Fruit fly (Drosophila melanogaster) whole organism, embryonic: ENCODE measurements around the gene dysf.

Experiments used
- CG10431 ChIP-seq: fragments of 200-800 bp; sonication (Bioruptor generic); optimal IDR thresholded peaks from 3 replicates; lab custom pipeline; 2018; ENCODE audit warnings: missing biosample characterization, mild to moderate bottlenecking, missing genetic modification characterization
- CG10543 ChIP-seq: fragments of 200-800 bp; sonication (Bioruptor generic); optimal IDR thresholded peaks from 3 replicates; lab custom pipeline; 2017; ENCODE audit warnings: missing biosample characterization, mild to moderate bottlenecking, missing genetic modification characterization, moderate library complexity
- CG10565 ChIP-seq: fragments of 200-800 bp; sonication (Bioruptor generic); optimal IDR thresholded peaks from 3 replicates; lab custom pipeline; 2016; ENCODE audit warnings: missing biosample characterization, mild to moderate bottlenecking, missing genetic modification characterization
- CG10959 ChIP-seq: fragments of 200-800 bp; sonication (Bioruptor generic); IDR thresholded peaks from 2 replicates; pipeline ENCODE4 v1.3.6; 2022; ENCODE audit warnings: missing biosample characterization, missing genetic modification characterization
- CG11695 ChIP-seq: fragments of 200-800 bp; sonication (Bioruptor generic); IDR thresholded peaks from 3 replicates; pipeline ENCODE4 v1.3.6; 2022; ENCODE audit warnings: missing biosample characterization, missing genetic modification characterization
- CG12219 ChIP-seq: fragments of 200-800 bp; sonication (Bioruptor generic); optimal IDR thresholded peaks from 3 replicates; lab custom pipeline; 2018; ENCODE audit warnings: missing biosample characterization, mild to moderate bottlenecking, missing genetic modification characterization
- CG13296 ChIP-seq: fragments of 200-800 bp; sonication (Bioruptor generic); optimal IDR thresholded peaks from 3 replicates; lab custom pipeline; 2018; ENCODE audit warnings: missing biosample characterization, mild to moderate bottlenecking, missing genetic modification characterization
- CG15514 ChIP-seq: fragments of 200-800 bp; sonication (Bioruptor generic); optimal IDR thresholded peaks from 3 replicates; lab custom pipeline; 2017; ENCODE audit warnings: missing biosample characterization, missing genetic modification characterization, mild to moderate bottlenecking, moderate library complexity, missing genetic modification reagents
- CG18262 ChIP-seq: fragments of 200-800 bp; optimal IDR thresholded peaks from 3 replicates; lab custom pipeline; 2019; ENCODE audit warnings: missing biosample characterization, mild to moderate bottlenecking, missing genetic modification characterization, moderate library complexity
- CG18599 ChIP-seq: fragments of 200-800 bp; sonication (Bioruptor generic); optimal IDR thresholded peaks from 3 replicates; lab custom pipeline; 2017; ENCODE audit warnings: missing biosample characterization, missing genetic modification characterization, mild to moderate bottlenecking, moderate library complexity, missing genetic modification reagents
- CG2875 ChIP-seq: fragments of 200-800 bp; sonication (Bioruptor generic); optimal IDR thresholded peaks from 2 replicates; lab custom pipeline; 2017; ENCODE audit warnings: missing biosample characterization, mild to moderate bottlenecking, missing genetic modification characterization, missing genetic modification reagents
- CG34224 ChIP-seq: fragments of 200-800 bp; sonication (Bioruptor generic); IDR thresholded peaks from 3 replicates; pipeline ENCODE4 v1.3.6; 2022; ENCODE audit warnings: missing biosample characterization, missing genetic modification characterization; ENCODE audit not compliant: partially characterized antibody
- CG42726 ChIP-seq: fragments of 200-800 bp; sonication (Bioruptor generic); IDR thresholded peaks from 2 replicates; pipeline ENCODE4 v1.3.6; 2022; ENCODE audit warnings: missing biosample characterization, missing genetic modification characterization; ENCODE audit not compliant: partially characterized antibody
- CG5953 ChIP-seq: fragments of 200-800 bp; sonication (Bioruptor generic); IDR thresholded peaks from 2 replicates; pipeline ENCODE4 v1.3.6; 2022; ENCODE audit warnings: missing biosample characterization, missing genetic modification characterization
- CG7745 ChIP-seq: fragments of 200-800 bp; sonication (Bioruptor generic); optimal IDR thresholded peaks from 2 replicates; lab custom pipeline; 2018; ENCODE audit warnings: missing biosample characterization, mild to moderate bottlenecking, missing genetic modification characterization, moderate library complexity
- CG7987 ChIP-seq: fragments of 200-800 bp; sonication (Bioruptor generic); optimal IDR thresholded peaks from 2 replicates; lab custom pipeline; 2018; ENCODE audit warnings: missing biosample characterization, mild to moderate bottlenecking, missing genetic modification characterization, moderate library complexity
- CG8924 ChIP-seq: fragments of 200-800 bp; optimal IDR thresholded peaks from 3 replicates; lab custom pipeline; 2019; ENCODE audit warnings: missing biosample characterization, mild to moderate bottlenecking, missing genetic modification characterization, moderate library complexity
- CG9817 ChIP-seq: fragments of 200-800 bp; sonication (Bioruptor generic); optimal IDR thresholded peaks from 2 replicates; lab custom pipeline; 2018; ENCODE audit warnings: missing biosample characterization, mild to moderate bottlenecking, missing genetic modification characterization, moderate library complexity
- Eip74EF ChIP-seq, 2 experiments: fragments of 200-800 bp in 1 of 2; fragments of >200 bp in 1 of 2; sonication (Bioruptor generic) in 1 of 2; optimal IDR thresholded peaks; 2 replicates each; lab custom pipeline; 2017 to 2019; ENCODE audit warnings: missing biosample characterization in 2 of 2, missing genetic modification characterization in 2 of 2, mild to moderate bottlenecking in 1 of 2, moderate library complexity in 1 of 2
- Elba2 ChIP-seq: fragments of 200-800 bp; sonication (Bioruptor generic); optimal IDR thresholded peaks from 3 replicates; lab custom pipeline; 2016; ENCODE audit warnings: missing biosample characterization, missing genetic modification characterization
- Ets65A ChIP-seq: fragments of 200-800 bp; sonication (Bioruptor generic); peaks from one replicate; lab custom pipeline; 2016; ENCODE audit warnings: missing biosample characterization, missing genetic modification characterization
- Fer1 ChIP-seq: fragments of 200-800 bp; sonication (Bioruptor generic); optimal IDR thresholded peaks from 2 replicates; lab custom pipeline; 2017; ENCODE audit warnings: missing biosample characterization, mild to moderate bottlenecking, missing genetic modification characterization
- Gsc ChIP-seq: fragments of 200-800 bp; sonication (Bioruptor generic); IDR thresholded peaks from 2 replicates; pipeline ENCODE4 v1.3.6; 2022; ENCODE audit warnings: missing biosample characterization, missing genetic modification characterization
- Gug ChIP-seq: fragments of 200-800 bp; sonication (Bioruptor generic); IDR thresholded peaks from 4 replicates; pipeline ENCODE4 v1.3.6; 2022; ENCODE audit warnings: missing biosample characterization, missing genetic modification characterization
- HLH3B ChIP-seq: fragments of 200-800 bp; sonication (Bioruptor generic); IDR thresholded peaks from 2 replicates; pipeline ENCODE4 v1.3.6; 2022; ENCODE audit warnings: missing biosample characterization, missing genetic modification characterization
- NFAT ChIP-seq: fragments of 200-800 bp; sonication (Bioruptor generic); IDR thresholded peaks from 2 replicates; pipeline ENCODE4 v1.3.6; 2022; ENCODE audit warnings: missing biosample characterization, missing genetic modification characterization
- Neu2 ChIP-seq: fragments of 200-800 bp; sonication (Bioruptor generic); optimal IDR thresholded peaks from 3 replicates; lab custom pipeline; 2016; ENCODE audit warnings: missing biosample characterization, missing genetic modification characterization, borderline replicate concordance
- Ptx1 ChIP-seq: fragments of 200-800 bp; sonication (Bioruptor generic); IDR thresholded peaks from 2 replicates; pipeline ENCODE4 v1.3.6; 2022; ENCODE audit warnings: missing biosample characterization, missing genetic modification characterization
- al ChIP-seq: fragments of 200-800 bp; sonication (Bioruptor generic); IDR thresholded peaks from 2 replicates; pipeline ENCODE4 v1.3.6; 2022; ENCODE audit warnings: missing biosample characterization, missing genetic modification characterization
- ap ChIP-seq: fragments of 200-800 bp; sonication (Bioruptor generic); IDR thresholded peaks from 2 replicates; pipeline ENCODE4 v1.3.6; 2022; ENCODE audit warnings: missing biosample characterization, missing genetic modification characterization
- chn ChIP-seq: fragments of 200-800 bp; sonication (Bioruptor generic); optimal IDR thresholded peaks from 2 replicates; lab custom pipeline; 2016; ENCODE audit warnings: missing biosample characterization, missing genetic modification characterization
- dm ChIP-seq: fragments of 200-800 bp; sonication (Bioruptor generic); optimal IDR thresholded peaks from 3 replicates; lab custom pipeline; 2016; ENCODE audit warnings: missing biosample characterization, missing genetic modification characterization
- exex ChIP-seq: fragments of 200-800 bp; sonication (Bioruptor generic); optimal IDR thresholded peaks from 4 replicates; lab custom pipeline; 2018; ENCODE audit warnings: missing biosample characterization, mild to moderate bottlenecking, missing genetic modification characterization, moderate library complexity
- fd102C ChIP-seq: fragments of 200-800 bp; sonication (Bioruptor generic); optimal IDR thresholded peaks from 2 replicates; lab custom pipeline; 2018; ENCODE audit warnings: missing biosample characterization, mild to moderate bottlenecking, missing genetic modification characterization, moderate library complexity
- fd96Cb ChIP-seq: fragments of 200-800 bp; sonication (Bioruptor generic); optimal IDR thresholded peaks from 2 replicates; lab custom pipeline; 2018; ENCODE audit warnings: missing biosample characterization, mild to moderate bottlenecking, missing genetic modification characterization, moderate library complexity
- gcm2 ChIP-seq: fragments of 200-800 bp; sonication (Bioruptor generic); optimal IDR thresholded peaks from 2 replicates; lab custom pipeline; 2016; ENCODE audit warnings: missing biosample characterization, missing genetic modification characterization
- jigr1 ChIP-seq: fragments of 200-800 bp; sonication (Bioruptor generic); IDR thresholded peaks from 3 replicates; pipeline ENCODE4 v1.3.6; 2022; ENCODE audit warnings: missing biosample characterization, missing genetic modification characterization
- lbe ChIP-seq: fragments of 200-800 bp; sonication (Bioruptor generic); optimal IDR thresholded peaks from 2 replicates; lab custom pipeline; 2016; ENCODE audit warnings: missing biosample characterization, mild to moderate bottlenecking, missing genetic modification characterization
- otp ChIP-seq: fragments of 200-800 bp; sonication (Bioruptor generic); IDR thresholded peaks from 3 replicates; pipeline ENCODE4, ENCODE4 v1.3.6; 2022; ENCODE audit warnings: missing biosample characterization, missing genetic modification characterization
- pfk ChIP-seq: fragments of 200-800 bp; sonication (Bioruptor generic); optimal IDR thresholded peaks from 2 replicates; lab custom pipeline; 2018; ENCODE audit warnings: missing biosample characterization, mild to moderate bottlenecking, missing genetic modification characterization, moderate library complexity
- run ChIP-seq: fragments of 200-800 bp; sonication (Bioruptor generic); optimal IDR thresholded peaks from 3 replicates; lab custom pipeline; 2018; ENCODE audit warnings: missing biosample characterization, mild to moderate bottlenecking, missing genetic modification characterization
- sd ChIP-seq: fragments of 200-800 bp; sonication (Bioruptor generic); optimal IDR thresholded peaks from 3 replicates; lab custom pipeline; 2018; ENCODE audit warnings: missing biosample characterization, mild to moderate bottlenecking, missing genetic modification characterization, moderate library complexity
- shn ChIP-seq: fragments of 200-800 bp; sonication (Bioruptor generic); optimal IDR thresholded peaks from 3 replicates; lab custom pipeline; 2016; ENCODE audit warnings: missing biosample characterization, missing genetic modification characterization
- stwl ChIP-seq: fragments of 200-800 bp; sonication (Bioruptor generic); optimal IDR thresholded peaks from 3 replicates; lab custom pipeline; 2018; ENCODE audit warnings: missing biosample characterization, mild to moderate bottlenecking, missing genetic modification characterization, moderate library complexity
- tll ChIP-seq, 2 experiments: fragments of 200-800 bp in 1 of 2; fragments of >200 bp in 1 of 2; sonication (Bioruptor generic) in 1 of 2; optimal IDR thresholded peaks; 2 replicates each; lab custom pipeline; 2017 to 2019; ENCODE audit warnings: missing biosample characterization in 2 of 2, missing genetic modification characterization in 2 of 2, mild to moderate bottlenecking in 1 of 2, moderate library complexity in 1 of 2
- trem ChIP-seq: fragments of 200-800 bp; optimal IDR thresholded peaks from 3 replicates; lab custom pipeline; 2019; ENCODE audit warnings: missing biosample characterization, mild to moderate bottlenecking, missing genetic modification characterization, moderate library complexity
- usp ChIP-seq: fragments of >200 bp; optimal IDR thresholded peaks from 2 replicates; lab custom pipeline; 2017; ENCODE audit warnings: missing biosample characterization, missing genetic modification characterization
- zfh1 ChIP-seq: fragments of 200-800 bp; sonication (Bioruptor generic); IDR thresholded peaks from 3 replicates; pipeline ENCODE4 v1.3.6; 2022; ENCODE audit warnings: missing biosample characterization, missing genetic modification characterization

Gene dysf

dm6 chr3R:26104302-26105140, 6.0 kb upstream of the dysf start (continued):
- TF ChIP-seq CG5953 (GFP tag; lab: Robert Waterston, UW) (no peak), al (0 out of 2 replicates have a peak, but pooled peaks have one; percentile 23), CG11695 (GFP tag; lab: Robert Waterston, UW) (0 out of 3 replicates have a peak, but pooled peaks have one; percentile 44), pfk (GFP tag; lab: Kevin White, UChicago) (no peak), zfh1 (GFP tag; lab: Robert Waterston, UW) (no peak; the same call in 2 of the 3 replicates), otp (GFP tag; lab: Robert Waterston, UW) (no peak), CG9817 (tag; lab: Kevin White, UChicago) (peak; percentile 32), CG7987 (GFP tag; lab: Kevin White, UChicago) (peak; percentile 25), CG10543 (GFP tag; lab: Kevin White, UChicago) (peak; percentile 37), CG18262 (tag; lab: Kevin White, UChicago) (peak; percentile 13), Elba2 (GFP tag; lab: Kevin White, UChicago) (no peak), CG13296 (GFP tag; lab: Kevin White, UChicago) (no peak), HLH3B (GFP tag; lab: Robert Waterston, UW) (no peak), dm (GFP tag; lab: Kevin White, UChicago) (no peak), Eip74EF (GFP tag; optimal IDR thresholded peaks at IDR 0.05; lab: Kevin White, UChicago) (no peak), lbe (GFP tag; lab: Kevin White, UChicago) (peak; percentile 47), Neu2 (GFP tag; lab: Kevin White, UChicago) (no peak), Gsc (GFP tag; lab: Robert Waterston, UW) (no peak), shn (GFP tag; lab: Kevin White, UChicago) (no peak), NFAT (no peak), jigr1 (no peak), CG34224 (no peak), CG18599 (GFP tag; lab: Kevin White, UChicago) (peak; percentile 69), exex (tag; lab: Kevin White, UChicago) (no peak), chn (GFP tag; lab: Kevin White, UChicago) (no peak), gcm2 (GFP tag; lab: Kevin White, UChicago) (no peak), CG12219 (GFP tag; lab: Kevin White, UChicago) (no peak), CG10431 (GFP tag; lab: Kevin White, UChicago) (no peak), Ptx1 (GFP tag; lab: Robert Waterston, UW) (peak; percentile 26; the same call in 1 of the 2 replicates), tll (GFP tag; optimal IDR thresholded peaks at IDR 0.05; lab: Kevin White, UChicago) (no peak), CG2875 (no peak), CG7745 (tag; lab: Kevin White, UChicago) (no peak), Ets65A (GFP tag; lab: Kevin White, UChicago) (no peak), usp (GFP tag; lab: Kevin White, UChicago) (no peak), fd96Cb (no peak), run (tag; lab: Kevin White, UChicago) (no peak), sd (peak; percentile 44), Gug (GFP tag; lab: Robert Waterston, UW) (no peak), stwl (tag; lab: Kevin White, UChicago) (peak; percentile 0), fd102C (GFP tag; lab: Kevin White, UChicago) (no peak), Fer1 (GFP tag; lab: Kevin White, UChicago) (peak; percentile 41), CG42726 (GFP tag; lab: Robert Waterston, UW) (no peak), CG8924 (tag; lab: Kevin White, UChicago) (peak; percentile 31), CG15514 (peak; percentile 25), ap (GFP tag; lab: Robert Waterston, UW) (no peak), trem (no peak), CG10565 (GFP tag; lab: Kevin White, UChicago) (no peak), CG10959 (GFP tag; lab: Robert Waterston, UW) (no peak)
